Worm (Caenorhabditis elegans) whole organism, late embryonic: ENCODE results near the gene sel-8.
A peak's percentile ranks its signal among the peaks of the same experiment; 100 is the strongest.

Experiments used
- F13H6.1 ChIP-seq: sonication (generic microtip); optimal IDR thresholded peaks from 2 replicates; lab custom pipeline; 2016; ENCODE audit warnings: missing genetic modification characterization, missing compliant biosample characterization
- K02D7.2 ChIP-seq: sonication (generic microtip); optimal IDR thresholded peaks from 2 replicates; lab custom pipeline; 2017; ENCODE audit warnings: mild to moderate bottlenecking, missing genetic modification characterization, missing compliant biosample characterization
- ceh-19 ChIP-seq: fragments of 200-800 bp; sonication (Bioruptor generic); optimal IDR thresholded peaks from 2 replicates; lab custom pipeline; 2018; ENCODE audit warnings: mild to moderate bottlenecking, missing genetic modification characterization, missing compliant biosample characterization
- ceh-34 ChIP-seq: sonication (generic microtip); optimal IDR thresholded peaks from 2 replicates; lab custom pipeline; 2016; ENCODE audit warnings: mild to moderate bottlenecking, missing genetic modification characterization, missing compliant biosample characterization
- ceh-9 ChIP-seq: sonication (generic microtip); optimal IDR thresholded peaks from 2 replicates; lab custom pipeline; 2016; ENCODE audit warnings: mild to moderate bottlenecking, missing genetic modification characterization, inconsistent platforms, missing compliant biosample characterization
- che-1 ChIP-seq: sonication (generic microtip); optimal IDR thresholded peaks from 2 replicates; lab custom pipeline; 2016; ENCODE audit warnings: mild to moderate bottlenecking, missing genetic modification characterization, missing compliant biosample characterization
- elt-4 ChIP-seq: sonication (generic microtip); optimal IDR thresholded peaks from 2 replicates; lab custom pipeline; 2016; ENCODE audit warnings: missing genetic modification characterization, missing compliant biosample characterization
- ets-4 ChIP-seq: sonication (generic microtip); optimal IDR thresholded peaks from 2 replicates; lab custom pipeline; 2016; ENCODE audit warnings: missing genetic modification characterization, missing compliant biosample characterization
- eyg-1 ChIP-seq: sonication (generic microtip); optimal IDR thresholded peaks from 2 replicates; lab custom pipeline; 2016; ENCODE audit warnings: missing genotype, missing genetic modification characterization, missing compliant biosample characterization
- hlh-13 ChIP-seq: fragments of 200-800 bp; sonication (Bioruptor generic); optimal IDR thresholded peaks from 2 replicates; lab custom pipeline; 2018; ENCODE audit warnings: mild to moderate bottlenecking, missing genetic modification characterization, missing compliant biosample characterization
- hlh-8 ChIP-seq: sonication (generic microtip); optimal IDR thresholded peaks from 2 replicates; lab custom pipeline; 2016; ENCODE audit warnings: missing genotype, missing genetic modification characterization, missing compliant biosample characterization
- pqm-1 ChIP-seq: sonication (generic microtip); optimal IDR thresholded peaks from 2 replicates; lab custom pipeline; 2016; ENCODE audit warnings: missing genetic modification characterization, missing compliant biosample characterization
- sdc-2 ChIP-seq: sonication (generic microtip); optimal IDR thresholded peaks from 2 replicates; lab custom pipeline; 2016; ENCODE audit warnings: missing genotype, missing genetic modification characterization, missing compliant biosample characterization
- tbx-7 ChIP-seq: sonication (generic microtip); optimal IDR thresholded peaks from 2 replicates; lab custom pipeline; 2016; ENCODE audit warnings: missing genotype, missing genetic modification characterization, missing compliant biosample characterization

- TF ChIP-seq sdc-2 (peak; percentile 68), hlh-13 (GFP tag; lab: Kevin White, UChicago) (no peak), K02D7.2 (tag; lab: Kevin White, UChicago) (no peak), F13H6.1 (tag; lab: Kevin White, UChicago) (no peak), hlh-8 (no peak), ets-4 (no peak), elt-4 (tag; lab: Kevin White, UChicago) (no peak), ceh-19 (GFP tag; lab: Kevin White, UChicago) (no peak), pqm-1 (tag; lab: Kevin White, UChicago) (no peak), che-1 (no peak), ceh-34 (tag; lab: Kevin White, UChicago) (peak; percentile 39), tbx-7 (no peak), ceh-9 (tag; lab: Kevin White, UChicago) (no peak), eyg-1 (no peak)
Observed at ce11 chrIII:3623772-3624171, 3.2 kb downstream of the sel-8 start.
